Worm (Caenorhabditis elegans) whole organism, L2 larva: ENCODE data around the gene cubn-1.

Experiments
- C34F6.9 ChIP-seq: fragments of 150-350 bp; optimal IDR thresholded peaks from 2 replicates; lab custom pipeline; 2014; ENCODE audit warnings: missing biosample characterization, missing genetic modification characterization
- Y55F3AM.14 ChIP-seq: fragments of 200-800 bp; sonication (Bioruptor generic); optimal IDR thresholded peaks from 2 replicates; lab custom pipeline; 2018; ENCODE audit warnings: mild to moderate bottlenecking, missing genetic modification characterization, missing compliant biosample characterization
- alr-1 ChIP-seq: fragments of 150-350 bp; optimal IDR thresholded peaks from 2 replicates; lab custom pipeline; 2014; ENCODE audit warnings: missing biosample characterization, missing genetic modification characterization
- fos-1 ChIP-seq: fragments of 150-350 bp; optimal IDR thresholded peaks from 2 replicates; lab custom pipeline; 2014; ENCODE audit warnings: missing biosample characterization, missing genetic modification characterization
- mdl-1 ChIP-seq, 2 experiments: fragments of 150-350 bp in 1 of 2; sonication (generic microtip) in 1 of 2; optimal IDR thresholded peaks; 2 replicates each; lab custom pipeline; 2017; ENCODE audit warnings: missing biosample characterization in 2 of 2, missing genetic modification characterization in 2 of 2
- nhr-25 ChIP-seq: fragments of 150-350 bp; sonication (generic microtip); optimal IDR thresholded peaks from 3 replicates; lab custom pipeline; 2014; ENCODE audit warnings: missing biosample characterization, missing genetic modification characterization
- nhr-77 ChIP-seq: fragments of 150-350 bp; optimal IDR thresholded peaks from 2 replicates; lab custom pipeline; 2014; ENCODE audit warnings: missing biosample characterization, missing genetic modification characterization
- skn-1 ChIP-seq: sonication (generic microtip); optimal IDR thresholded peaks from 2 replicates; lab custom pipeline; 2017; ENCODE audit warnings: missing biosample characterization, missing genetic modification characterization
- snpc-4 ChIP-seq: fragments of 150-350 bp; optimal IDR thresholded peaks from 2 replicates; lab custom pipeline; 2014; ENCODE audit warnings: missing biosample characterization, missing genetic modification characterization
- ztf-11 ChIP-seq: sonication (generic microtip); optimal IDR thresholded peaks from 2 replicates; lab custom pipeline; 2017; ENCODE audit warnings: missing biosample characterization, missing genetic modification characterization

ce11 chrV:12640384-12640783 lies 29.3 kb downstream of the cubn-1 start, which contains the start of gene gpa-8:
- TF ChIP-seq Y55F3AM.14 (GFP tag; lab: Kevin White, UChicago) (no peak), nhr-77 (tag; lab: Kevin White, UChicago) (no peak), ztf-11 (no peak), mdl-1 (tag; optimal IDR thresholded peaks at IDR 0.05; lab: Kevin White, UChicago) (no peak), alr-1 (no peak), skn-1 (tag; lab: Kevin White, UChicago) (no peak), C34F6.9 (no peak), snpc-4 (tag; lab: Kevin White, UChicago) (no peak), fos-1 (tag; lab: Kevin White, UChicago) (no peak), nhr-25 (tag; lab: Kevin White, UChicago) (no peak)
